Fruit fly (Drosophila melanogaster): ENCODE data around the gene ome.

The ome gene

DNA sequence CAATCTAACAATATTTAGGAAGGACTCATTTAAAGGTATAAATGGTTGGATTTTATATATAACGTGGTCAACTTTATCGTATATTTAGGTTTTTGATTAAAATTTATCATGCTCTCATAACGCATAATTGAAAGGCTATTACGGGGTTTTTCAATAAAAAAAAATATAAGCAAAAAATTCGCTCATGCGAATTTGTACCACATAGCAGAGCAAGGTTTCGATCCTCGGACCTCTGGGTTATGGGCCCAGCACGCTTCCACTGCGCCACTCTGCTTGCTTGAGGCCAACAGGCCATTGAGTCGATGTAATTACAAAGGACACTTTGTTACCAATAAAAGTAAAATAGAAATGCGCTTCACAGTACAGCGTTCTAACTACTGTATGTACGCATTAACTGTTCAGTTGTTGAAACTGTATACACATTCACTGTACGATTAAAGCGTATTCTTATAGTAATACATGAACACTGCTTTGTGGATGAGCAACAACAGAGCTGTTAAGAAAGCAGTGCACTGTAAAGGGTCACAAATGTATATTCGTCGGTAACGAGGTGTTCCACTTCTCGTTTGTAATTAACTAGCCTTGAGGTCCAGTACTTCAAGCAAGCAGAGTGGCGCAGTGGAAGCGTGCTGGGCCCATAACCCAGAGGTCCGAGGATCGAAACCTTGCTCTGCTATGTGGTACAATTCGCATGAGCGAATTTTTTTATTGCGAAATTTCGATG is 1.3 kb downstream of the ome start (continued):
- no peak for TF ChIP-seq D (optimal IDR thresholded peaks at IDR 0.05)
- TF ChIP-seq D (GFP tag; optimal IDR thresholded peaks at IDR 0.05), result no peak
- TF ChIP-seq CG6791 (GFP tag; IDR thresholded peaks at IDR 0.05; ENCODE audit: partially characterized antibody), result peak; percentile 96
- TF ChIP-seq insv (GFP tag; optimal IDR thresholded peaks at IDR 0.05), result no peak
- TF ChIP-seq wek (GFP tag; optimal IDR thresholded peaks at IDR 0.05), result no peak
- peak in 1 of 2 experiments; percentile 95 for TF ChIP-seq Dfd (GFP tag; optimal IDR thresholded peaks at IDR 0.05)
- TF ChIP-seq lola (GFP tag; optimal IDR thresholded peaks at IDR 0.05), result peak in 1 of 3 experiments; percentile 71
- TF ChIP-seq CG15073 (GFP tag; optimal IDR thresholded peaks at IDR 0.05), result no peak
- TF ChIP-seq ssp (GFP tag; IDR thresholded peaks at IDR 0.05), result no peak
- TF ChIP-seq CG1603 (tag; optimal IDR thresholded peaks at IDR 0.05), result peak; percentile 5
- peak; percentile 69 for TF ChIP-seq zen2 (GFP tag; IDR thresholded peaks at IDR 0.05; ENCODE audit: partially characterized antibody)
- no peak for TF ChIP-seq CG12769 (tag; optimal IDR thresholded peaks at IDR 0.05)
- peak; percentile 86 for TF ChIP-seq CG16813 (GFP tag; IDR thresholded peaks at IDR 0.05; ENCODE audit: partially characterized antibody)
- TF ChIP-seq HLH4C (GFP tag; IDR thresholded peaks at IDR 0.05; ENCODE audit: partially characterized antibody), result peak; percentile 67
- peak; percentile 22 for TF ChIP-seq trem (tag; optimal IDR thresholded peaks at IDR 0.05)
- TF ChIP-seq knrl (GFP tag; IDR thresholded peaks at IDR 0.05; ENCODE audit: partially characterized antibody), result peak; percentile 71
- TF ChIP-seq BtbVII (GFP tag; optimal IDR thresholded peaks at IDR 0.05), result no peak
- no peak for TF ChIP-seq HLH54F (GFP tag; optimal IDR thresholded peaks at IDR 0.05)
- peak; percentile 77 for TF ChIP-seq tna (GFP tag; IDR thresholded peaks at IDR 0.05; ENCODE audit: partially characterized antibody)
- TF ChIP-seq CTCF (GFP tag; optimal IDR thresholded peaks at IDR 0.05), result peak; percentile 66
- peak; percentile 31 for TF ChIP-seq CG10267 (tag; optimal IDR thresholded peaks at IDR 0.05)
- no peak for TF ChIP-seq CG2889 (GFP tag; IDR thresholded peaks at IDR 0.05)
- peak; percentile 76 for TF ChIP-seq CG14860 (GFP tag; IDR thresholded peaks at IDR 0.05; ENCODE audit: partially characterized antibody)
- TF ChIP-seq sna (GFP tag; IDR thresholded peaks at IDR 0.05; ENCODE audit: partially characterized antibody), result peak; percentile 46; the same call in 1 of the 2 replicates
- peak; percentile 41 for TF ChIP-seq kni (GFP tag; optimal IDR thresholded peaks at IDR 0.05)
- peak; percentile 26; the same call in 1 of the 2 replicates for TF ChIP-seq CG2129 (GFP tag; IDR thresholded peaks at IDR 0.05; ENCODE audit: partially characterized antibody)
- TF ChIP-seq CkIIα-i1 (GFP tag; IDR thresholded peaks at IDR 0.05), result no peak
- TF ChIP-seq unc-4 (GFP tag; IDR thresholded peaks at IDR 0.05; ENCODE audit: partially characterized antibody), result peak; percentile 29; the same call in 1 of the 2 replicates
- TF ChIP-seq Bgb (GFP tag; IDR thresholded peaks at IDR 0.05; ENCODE audit: partially characterized antibody), result peak; percentile 87
- peak; percentile 11 for TF ChIP-seq CG17186 (GFP tag; optimal IDR thresholded peaks at IDR 0.05)
- peak; percentile 29 for TF ChIP-seq tap (tag; optimal IDR thresholded peaks at IDR 0.05)
- 0 out of 2 replicates have a peak, but pooled peaks have one; percentile 27 for TF ChIP-seq aop (GFP tag; IDR thresholded peaks at IDR 0.05)
- no peak for TF ChIP-seq twi (tag; optimal IDR thresholded peaks at IDR 0.05)
- peak; percentile 32 for TF ChIP-seq CG12391 (tag; optimal IDR thresholded peaks at IDR 0.05)

DNA sequence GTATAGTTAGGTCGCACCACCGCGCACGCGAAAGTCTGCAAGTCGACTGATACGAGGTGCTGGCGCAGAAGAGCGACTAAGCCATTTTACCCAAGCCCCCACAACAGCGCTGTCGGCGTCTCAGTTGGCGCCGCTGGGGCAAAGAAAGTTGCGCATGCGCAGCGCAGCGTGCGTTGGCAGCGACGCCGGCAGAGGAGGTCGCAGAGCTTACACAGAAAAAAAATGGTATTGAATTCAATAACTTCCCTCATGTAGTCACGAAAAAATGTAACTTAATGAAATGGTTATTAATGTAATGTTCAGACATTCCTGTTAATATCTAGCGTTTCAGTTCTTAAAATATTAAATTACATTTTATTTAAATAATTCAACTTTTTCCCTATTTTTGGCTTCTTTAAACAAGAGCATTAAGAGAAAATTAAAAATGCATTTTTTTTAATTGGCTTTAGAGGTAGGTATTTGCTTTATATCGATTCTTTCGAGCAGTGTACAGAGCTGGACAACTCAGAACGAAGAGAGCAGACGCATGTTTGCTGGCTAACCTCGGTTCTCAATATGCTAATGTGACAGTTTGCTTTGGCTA is 5.5 kb downstream of the ome start, which contains the start of gene CG4914:
Gene CG4914, minus strand, starts transcription at position 51 of the 583 bp plus-strand sequence.
- TF ChIP-seq tap (tag; optimal IDR thresholded peaks at IDR 0.05), result peak; percentile 47
- TF ChIP-seq CkIIα-i1 (GFP tag; IDR thresholded peaks at IDR 0.05), result no peak
- TF ChIP-seq Gsc (GFP tag; IDR thresholded peaks at IDR 0.05), result no peak
- TF ChIP-seq ssp (GFP tag; IDR thresholded peaks at IDR 0.05), result peak; percentile 66
- TF ChIP-seq Scr (GFP tag; IDR thresholded peaks at IDR 0.05; ENCODE audit: partially characterized antibody), result no peak
- TF ChIP-seq gro (GFP tag; optimal IDR thresholded peaks at IDR 0.05), result no peak
- peak; percentile 62 for TF ChIP-seq CG11723 (GFP tag; optimal IDR thresholded peaks at IDR 0.05)
- TF ChIP-seq CG1024 (GFP tag; IDR thresholded peaks at IDR 0.05), result no peak
- no peak for TF ChIP-seq CG1647 (GFP tag; optimal IDR thresholded peaks at IDR 0.05)
- no peak for TF ChIP-seq bbx (GFP tag; IDR thresholded peaks at IDR 0.05; ENCODE audit: partially characterized antibody)
- TF ChIP-seq nerfin-1 (tag; optimal IDR thresholded peaks at IDR 0.05), result peak; percentile 76
- peak; percentile 78 for TF ChIP-seq ewg (GFP tag; optimal IDR thresholded peaks at IDR 0.05)
- TF ChIP-seq CG7839 (tag; optimal IDR thresholded peaks at IDR 0.05), result peak; percentile 88
- no peak for TF ChIP-seq tup (GFP tag; optimal IDR thresholded peaks at IDR 0.05)
- no peak for TF ChIP-seq dan (GFP tag; IDR thresholded peaks at IDR 0.05)
- TF ChIP-seq pita (GFP tag; optimal IDR thresholded peaks at IDR 0.05), result no peak
- TF ChIP-seq CG15479 (GFP tag; optimal IDR thresholded peaks at IDR 0.05), result no peak

All from whole organism, embryonic.